Fruit fly (Drosophila melanogaster) whole organism, adult: ENCODE results near the gene Twdlalpha.

Experiments used
- CG14711 ChIP-seq: fragments of 200-800 bp; sonication (Bioruptor generic); optimal IDR thresholded peaks from 2 replicates; lab custom pipeline; 2018; ENCODE audit warnings: missing biosample characterization, mild to moderate bottlenecking, missing genetic modification characterization, moderate library complexity
- CG33017 ChIP-seq: fragments of 200-800 bp; sonication (Bioruptor generic); optimal IDR thresholded peaks from 2 replicates; lab custom pipeline; 2018; ENCODE audit warnings: missing biosample characterization, mild to moderate bottlenecking, missing genetic modification characterization, moderate library complexity

DNA sequence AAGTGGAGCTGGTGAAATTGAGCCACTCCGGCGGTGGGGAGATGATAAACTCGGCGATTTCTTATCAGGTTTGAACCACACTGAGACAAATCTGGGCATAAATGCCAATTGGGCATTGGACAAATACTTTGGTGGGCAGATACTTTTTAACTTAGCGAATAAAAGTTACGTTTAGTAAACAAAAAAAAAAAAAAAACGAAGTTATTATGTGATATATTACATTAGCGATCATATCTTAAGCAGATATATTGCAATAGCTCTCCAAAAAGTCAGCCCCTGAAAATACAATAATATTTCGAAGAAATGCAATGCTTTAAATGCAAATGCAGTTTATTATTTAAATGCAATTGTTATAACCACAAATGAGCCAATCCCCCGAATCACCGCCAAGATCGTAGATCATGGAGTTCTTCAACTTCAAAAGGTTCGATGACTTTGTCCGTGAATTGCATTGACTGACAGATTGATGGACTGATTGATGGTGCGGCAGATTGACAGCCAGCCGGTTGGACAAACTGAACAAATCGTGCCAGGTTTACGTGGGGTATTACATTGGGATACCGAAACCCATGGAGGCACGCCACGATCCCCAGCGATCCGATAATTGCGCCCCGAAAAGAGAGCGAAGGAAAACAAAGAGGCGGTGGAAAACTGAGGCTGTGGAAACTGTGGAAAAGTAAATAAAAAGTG, 44.6 kb upstream of the Twdlalpha start:
- TF ChIP-seq CG14711 = no peak
- TF ChIP-seq CG33017 (tag; lab: Kevin White, UChicago) = no peak
